Worm (Caenorhabditis elegans): ENCODE results near the gene slc-36.5.
A peak's percentile ranks its signal among the peaks of the same experiment; 100 is the strongest.

slc-36.5 gene

DNA sequence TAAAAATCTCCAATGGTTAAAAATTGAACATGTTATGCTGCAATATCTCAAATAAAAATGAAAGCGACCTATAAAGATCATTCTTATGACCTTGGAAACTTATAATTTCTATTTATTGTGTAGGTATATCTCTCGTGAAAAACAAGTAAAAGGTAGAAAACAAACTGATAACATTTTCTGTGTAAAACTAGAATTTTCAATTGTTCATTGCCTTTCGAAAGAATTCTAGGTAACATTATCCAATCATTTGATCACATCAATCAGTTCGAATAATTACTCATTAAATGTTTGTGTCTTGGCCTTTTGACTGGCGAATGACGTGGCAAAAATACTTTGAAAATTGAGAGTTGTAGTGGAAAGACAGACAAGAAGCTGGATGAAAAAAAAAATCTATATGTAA lies 1.0 kb upstream of the slc-36.5 start:
- TF ChIP-seq ceh-36 (tag; optimal IDR thresholded peaks at IDR 0.05) = no peak
- no peak for TF ChIP-seq tbx-11 (GFP tag; IDR thresholded peaks at IDR 0.05)
- TF ChIP-seq sea-1 (GFP tag; conservative IDR thresholded peaks at IDR 0.05) = no peak
- TF ChIP-seq B0310.2 (tag; optimal IDR thresholded peaks at IDR 0.05) = no peak
- no peak for TF ChIP-seq ceh-13 (GFP tag; optimal IDR thresholded peaks at IDR 0.05)
- no peak for TF ChIP-seq tbx-37 (GFP tag; conservative IDR thresholded peaks at IDR 0.05)
- no peak for TF ChIP-seq ets-7 (tag; optimal IDR thresholded peaks at IDR 0.05)
- TF ChIP-seq hmg-4 (GFP tag; optimal IDR thresholded peaks at IDR 0.05) = no peak
- no peak for TF ChIP-seq tra-4 (tag; optimal IDR thresholded peaks at IDR 0.05)

ce11 chrII:6872493-6872892 lies 4.4 kb downstream of the slc-36.5 start, which contains the start of gene C44B7.5:
Gene C44B7.5 (minus strand): TSS chrII:6872593.
- no peak for TF ChIP-seq B0310.2 (tag; optimal IDR thresholded peaks at IDR 0.05)
- TF ChIP-seq pes-1 (GFP tag; IDR thresholded peaks at IDR 0.05) = no peak
- TF ChIP-seq hnd-1 (tag; optimal IDR thresholded peaks at IDR 0.05) = no peak
- no peak for TF ChIP-seq ceh-36 (tag; optimal IDR thresholded peaks at IDR 0.05)
- no peak for TF ChIP-seq tbx-11 (GFP tag; IDR thresholded peaks at IDR 0.05)
- no peak for TF ChIP-seq ceh-13 (GFP tag; optimal IDR thresholded peaks at IDR 0.05)
- TF ChIP-seq ama-1 (optimal IDR thresholded peaks at IDR 0.05) = no peak
- no peak for TF ChIP-seq ets-7 (tag; optimal IDR thresholded peaks at IDR 0.05)
- TF ChIP-seq flt-1 (GFP tag; IDR thresholded peaks at IDR 0.05) = no peak
- no peak for TF ChIP-seq scrt-1 (GFP tag; IDR thresholded peaks at IDR 0.05)
- no peak for TF ChIP-seq F13C5.2 (tag; optimal IDR thresholded peaks at IDR 0.05)

ce11 chrII:6870803-6871202 lies 6.1 kb downstream of the slc-36.5 start, which contains the start of gene clhm-1:
Gene clhm-1 (minus strand): TSS chrII:6871009.
- TF ChIP-seq scrt-1 (GFP tag; IDR thresholded peaks at IDR 0.05) = no peak
- TF ChIP-seq F13C5.2 (tag; optimal IDR thresholded peaks at IDR 0.05) = no peak
- no peak for TF ChIP-seq ets-7 (tag; optimal IDR thresholded peaks at IDR 0.05)
- TF ChIP-seq hmg-4 (GFP tag; optimal IDR thresholded peaks at IDR 0.05) = no peak
- TF ChIP-seq pes-1 (GFP tag; IDR thresholded peaks at IDR 0.05) = no peak
- no peak for TF ChIP-seq ceh-13 (GFP tag; optimal IDR thresholded peaks at IDR 0.05)

DNA sequence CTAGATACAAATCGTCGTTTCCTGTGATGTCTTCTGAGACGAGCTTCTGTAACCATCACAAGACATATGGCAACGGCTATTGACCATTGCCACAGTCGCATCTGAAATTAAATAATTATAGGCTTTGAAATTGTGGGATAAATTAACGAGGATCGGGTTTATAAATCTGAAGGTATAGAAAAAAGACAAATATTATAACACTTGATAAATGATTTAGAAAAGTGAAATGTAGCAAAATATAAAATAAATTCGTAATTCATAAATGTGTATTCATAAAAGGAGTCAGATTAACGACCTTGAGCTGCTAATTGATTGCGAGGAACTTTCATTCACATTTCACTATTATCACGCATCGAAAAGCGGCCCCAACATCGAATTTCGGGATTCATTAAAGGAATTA lies 13.2 kb downstream of the slc-36.5 start, which contains the start of gene aff-1:
Gene aff-1 (minus strand): TSS at position 101 of the 400 bp plus-strand sequence.
- no peak for TF ChIP-seq tra-4 (tag; optimal IDR thresholded peaks at IDR 0.05)
- TF ChIP-seq aly-1 (tag; optimal IDR thresholded peaks at IDR 0.05) = no peak
- TF ChIP-seq ceh-36 (tag; optimal IDR thresholded peaks at IDR 0.05) = no peak
- TF ChIP-seq tbx-37 (GFP tag; conservative IDR thresholded peaks at IDR 0.05) = no peak
- TF ChIP-seq ama-1 (optimal IDR thresholded peaks at IDR 0.05) = no peak
- TF ChIP-seq hnd-1 (tag; optimal IDR thresholded peaks at IDR 0.05) = no peak
- no peak for TF ChIP-seq ceh-13 (GFP tag; optimal IDR thresholded peaks at IDR 0.05)
- TF ChIP-seq hmg-4 (GFP tag; optimal IDR thresholded peaks at IDR 0.05) = no peak
- TF ChIP-seq pes-1 (GFP tag; IDR thresholded peaks at IDR 0.05) = no peak
- TF ChIP-seq ets-7 (tag; optimal IDR thresholded peaks at IDR 0.05) = no peak
- TF ChIP-seq flt-1 (GFP tag; IDR thresholded peaks at IDR 0.05) = no peak

DNA sequence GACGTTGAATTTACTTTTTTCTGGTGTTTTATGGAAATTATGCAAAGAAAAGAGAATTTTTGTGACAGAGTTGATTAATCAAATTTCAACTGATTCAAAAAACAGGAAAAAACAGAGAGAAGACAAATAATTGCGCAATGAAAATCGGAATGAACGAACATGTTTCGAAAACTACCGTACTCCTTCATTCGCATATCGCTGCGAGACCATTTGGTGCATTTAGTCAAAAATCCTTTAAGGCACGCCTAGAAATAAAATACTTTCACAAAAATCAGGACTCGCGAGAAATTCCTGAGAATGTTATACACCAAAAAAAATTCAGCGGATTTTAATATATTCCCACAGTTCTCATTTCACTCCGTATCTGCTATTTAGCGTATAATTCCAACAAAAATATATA lies 16.8 kb downstream of the slc-36.5 start:
- no peak for TF ChIP-seq sea-1 (GFP tag; conservative IDR thresholded peaks at IDR 0.05)

DNA sequence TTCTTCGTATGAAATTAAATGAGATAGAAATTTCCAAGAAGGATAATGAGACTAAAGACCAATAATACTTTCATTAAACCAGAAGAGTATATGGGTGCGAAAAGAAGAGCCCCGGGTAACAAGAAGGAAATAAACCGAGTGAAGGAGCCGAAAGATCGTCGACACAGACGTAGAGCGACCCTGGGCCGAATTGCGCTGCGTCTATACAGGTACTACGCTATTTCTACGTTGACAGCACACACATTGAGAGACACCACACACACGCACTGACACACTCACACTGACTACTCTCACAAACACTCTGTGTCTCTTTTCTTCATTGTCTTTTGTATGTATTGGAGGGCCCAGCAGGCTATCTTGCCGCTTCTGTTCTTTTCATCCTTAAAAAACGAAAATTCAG lies 18.0 kb downstream of the slc-36.5 start:
- no peak for TF ChIP-seq hmbx-1 (tag; optimal IDR thresholded peaks at IDR 0.05)
- 0 out of 2 replicates have a peak, but pooled peaks have one; percentile 59 for TF ChIP-seq scrt-1 (GFP tag; IDR thresholded peaks at IDR 0.05)
- peak; percentile 63 for TF ChIP-seq hmg-4 (GFP tag; optimal IDR thresholded peaks at IDR 0.05)
- TF ChIP-seq ceh-36 (tag; optimal IDR thresholded peaks at IDR 0.05) = peak; percentile 38
- peak; percentile 10 for TF ChIP-seq hnd-1 (tag; optimal IDR thresholded peaks at IDR 0.05)
- peak; percentile 27 for TF ChIP-seq F13C5.2 (tag; optimal IDR thresholded peaks at IDR 0.05)

ce11 chrII:6858201-6858600 lies 18.7 kb downstream of the slc-36.5 start, which contains the start of gene dnj-5:
Gene dnj-5 (minus strand): TSS chrII:6858301.
- TF ChIP-seq sea-1 (GFP tag; conservative IDR thresholded peaks at IDR 0.05) = no peak
- no peak for TF ChIP-seq ama-1 (optimal IDR thresholded peaks at IDR 0.05)
- TF ChIP-seq B0310.2 (tag; optimal IDR thresholded peaks at IDR 0.05) = no peak
- no peak for TF ChIP-seq tbx-11 (GFP tag; IDR thresholded peaks at IDR 0.05)
- TF ChIP-seq flt-1 (GFP tag; IDR thresholded peaks at IDR 0.05) = no peak
- no peak for TF ChIP-seq ceh-36 (tag; optimal IDR thresholded peaks at IDR 0.05)
- TF ChIP-seq tbx-37 (GFP tag; conservative IDR thresholded peaks at IDR 0.05) = no peak
- no peak for TF ChIP-seq hmbx-1 (tag; optimal IDR thresholded peaks at IDR 0.05)
- TF ChIP-seq hmg-4 (GFP tag; optimal IDR thresholded peaks at IDR 0.05) = no peak
- TF ChIP-seq F13C5.2 (tag; optimal IDR thresholded peaks at IDR 0.05) = no peak
- no peak for TF ChIP-seq tra-4 (tag; optimal IDR thresholded peaks at IDR 0.05)
- no peak for TF ChIP-seq ets-7 (tag; optimal IDR thresholded peaks at IDR 0.05)
- no peak for TF ChIP-seq pes-1 (GFP tag; IDR thresholded peaks at IDR 0.05)
- TF ChIP-seq ceh-13 (GFP tag; optimal IDR thresholded peaks at IDR 0.05) = no peak
- no peak for TF ChIP-seq aly-1 (tag; optimal IDR thresholded peaks at IDR 0.05)
- no peak for TF ChIP-seq hnd-1 (tag; optimal IDR thresholded peaks at IDR 0.05)
- TF ChIP-seq scrt-1 (GFP tag; IDR thresholded peaks at IDR 0.05) = no peak

- peak; percentile 88 for TF ChIP-seq sea-1 (GFP tag; conservative IDR thresholded peaks at IDR 0.05)
- peak; percentile 96 for TF ChIP-seq hmg-4 (GFP tag; optimal IDR thresholded peaks at IDR 0.05)
- TF ChIP-seq hmbx-1 (tag; optimal IDR thresholded peaks at IDR 0.05) = peak; percentile 83
- peak; percentile 94 for TF ChIP-seq flt-1 (GFP tag; IDR thresholded peaks at IDR 0.05)
- TF ChIP-seq ama-1 (optimal IDR thresholded peaks at IDR 0.05) = peak; percentile 85
- peak; percentile 98 for TF ChIP-seq ceh-36 (tag; optimal IDR thresholded peaks at IDR 0.05)
- peak; percentile 88 for TF ChIP-seq tbx-37 (GFP tag; conservative IDR thresholded peaks at IDR 0.05)
- TF ChIP-seq F13C5.2 (tag; optimal IDR thresholded peaks at IDR 0.05) = peak; percentile 98
- TF ChIP-seq hnd-1 (tag; optimal IDR thresholded peaks at IDR 0.05) = peak; percentile 78
- peak; percentile 84 for TF ChIP-seq ets-7 (tag; optimal IDR thresholded peaks at IDR 0.05)
- peak; percentile 86 for TF ChIP-seq tbx-11 (GFP tag; IDR thresholded peaks at IDR 0.05)
- peak; percentile 92 for TF ChIP-seq scrt-1 (GFP tag; IDR thresholded peaks at IDR 0.05)
- TF ChIP-seq ceh-13 (GFP tag; optimal IDR thresholded peaks at IDR 0.05) = peak; percentile 84
- TF ChIP-seq tra-4 (tag; optimal IDR thresholded peaks at IDR 0.05) = peak; percentile 89
- peak; percentile 89 for TF ChIP-seq B0310.2 (tag; optimal IDR thresholded peaks at IDR 0.05)
- peak; percentile 90 for TF ChIP-seq aly-1 (tag; optimal IDR thresholded peaks at IDR 0.05)
- TF ChIP-seq pes-1 (GFP tag; IDR thresholded peaks at IDR 0.05) = peak; percentile 95
Observed at ce11 chrII:6853059-6853466, 23.8 kb downstream of the slc-36.5 start.
